Fruit fly (Drosophila melanogaster): ENCODE measurements around the gene msi.

Gene msi

DNA sequence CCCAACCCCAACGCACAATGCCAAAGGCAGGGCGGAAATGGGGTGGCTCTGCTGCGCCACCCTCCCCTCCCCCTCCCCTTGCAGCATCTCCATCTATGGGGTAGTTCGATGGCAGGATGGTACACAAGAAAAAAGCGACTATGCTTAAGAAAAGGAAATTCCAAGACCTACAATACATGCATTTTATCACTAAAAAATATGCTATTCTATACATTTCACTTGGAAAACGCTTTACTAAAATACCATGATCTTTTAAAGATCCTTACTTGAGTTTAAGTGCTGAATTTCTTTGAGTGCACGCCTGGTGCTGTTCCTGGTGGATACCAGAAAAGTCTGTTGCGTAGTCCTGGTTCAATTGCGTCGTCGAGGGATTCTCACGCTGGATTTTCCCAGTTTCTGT, 115.2 kb downstream of the msi start (continued):
- no peak for TF ChIP-seq Dp (GFP tag; optimal IDR thresholded peaks at IDR 0.05)
- TF ChIP-seq lilli (GFP tag; optimal IDR thresholded peaks at IDR 0.05), result peak; percentile 46
- TF ChIP-seq twi (tag; optimal IDR thresholded peaks at IDR 0.05), result no peak
- TF ChIP-seq CG14860 (GFP tag; IDR thresholded peaks at IDR 0.05; ENCODE audit: partially characterized antibody), result no peak
- no peak for TF ChIP-seq CG7963 (GFP tag; IDR thresholded peaks at IDR 0.05; ENCODE audit: partially characterized antibody)
- TF ChIP-seq en (GFP tag; optimal IDR thresholded peaks at IDR 0.05), result peak; percentile 28
- peak; percentile 44 for TF ChIP-seq CG10543 (GFP tag; optimal IDR thresholded peaks at IDR 0.05)
- TF ChIP-seq rib (GFP tag; IDR thresholded peaks at IDR 0.05), result 0 out of 2 replicates have a peak, but pooled peaks have one; percentile 22
- TF ChIP-seq Trl (optimal IDR thresholded peaks at IDR 0.05), result no peak
- TF ChIP-seq Trl (GFP tag; optimal IDR thresholded peaks at IDR 0.05), result peak; percentile 62
- peak; percentile 37 for TF ChIP-seq Fer2 (tag; optimal IDR thresholded peaks at IDR 0.05)
- peak; percentile 27 for TF ChIP-seq CG6254 (GFP tag; optimal IDR thresholded peaks at IDR 0.05)
- TF ChIP-seq eve (GFP tag; optimal IDR thresholded peaks at IDR 0.05), result no peak
- TF ChIP-seq CG15601 (tag; optimal IDR thresholded peaks at IDR 0.05), result peak; percentile 63
- no peak for TF ChIP-seq cg (GFP tag; optimal IDR thresholded peaks at IDR 0.05)
- peak; percentile 21 for TF ChIP-seq D (optimal IDR thresholded peaks at IDR 0.05)
- peak; percentile 64 for TF ChIP-seq D (GFP tag; optimal IDR thresholded peaks at IDR 0.05)
- peak; percentile 25 for TF ChIP-seq CG11398 (GFP tag; optimal IDR thresholded peaks at IDR 0.05)
- peak; percentile 72 for TF ChIP-seq ATbp (GFP tag; optimal IDR thresholded peaks at IDR 0.05)
- peak; percentile 68 for TF ChIP-seq Oli (tag; optimal IDR thresholded peaks at IDR 0.05)
- TF ChIP-seq Mrtf (GFP tag; IDR thresholded peaks at IDR 0.05), result peak; percentile 56; the same call in 1 of the 3 replicates
- TF ChIP-seq Hr39 (optimal IDR thresholded peaks at IDR 0.05), result no peak
- TF ChIP-seq CG9797 (GFP tag; optimal IDR thresholded peaks at IDR 0.05), result no peak
- peak; percentile 39 for TF ChIP-seq CrebB (tag; optimal IDR thresholded peaks at IDR 0.05)
- no peak for TF ChIP-seq prd (optimal IDR thresholded peaks at IDR 0.05)
- TF ChIP-seq prd (GFP tag; IDR thresholded peaks at IDR 0.05), result peak; percentile 84
- peak; percentile 34 for TF ChIP-seq schlank (tag; optimal IDR thresholded peaks at IDR 0.05)
- TF ChIP-seq stc (GFP tag; IDR thresholded peaks at IDR 0.05), result peak; percentile 65
- TF ChIP-seq grau (tag; optimal IDR thresholded peaks at IDR 0.05), result peak; percentile 74
- TF ChIP-seq inv (GFP tag; IDR thresholded peaks at IDR 0.05; ENCODE audit: partially characterized antibody), result no peak
- peak; percentile 49 for TF ChIP-seq CHES-1-like (GFP tag; optimal IDR thresholded peaks at IDR 0.05)
- peak; percentile 46 for TF ChIP-seq sd (tag; optimal IDR thresholded peaks at IDR 0.05)
- TF ChIP-seq toy (GFP tag; IDR thresholded peaks at IDR 0.05), result no peak
- peak; percentile 60; the same call in 1 of the 3 replicates for TF ChIP-seq CG6175 (GFP tag; IDR thresholded peaks at IDR 0.05)
- TF ChIP-seq nom (GFP tag; optimal IDR thresholded peaks at IDR 0.05), result no peak
- TF ChIP-seq hkb (optimal IDR thresholded peaks at IDR 0.05), result no peak
- TF ChIP-seq hkb (GFP tag; IDR thresholded peaks at IDR 0.05), result peak; percentile 81
- peak; percentile 65 for TF ChIP-seq fd96Cb (tag; optimal IDR thresholded peaks at IDR 0.05)
- TF ChIP-seq Myb (GFP tag; optimal IDR thresholded peaks at IDR 0.05), result peak; percentile 46
- peak; percentile 55 for TF ChIP-seq CG12219 (GFP tag; optimal IDR thresholded peaks at IDR 0.05)
- TF ChIP-seq CG16863 (GFP tag; optimal IDR thresholded peaks at IDR 0.05), result peak; percentile 70
- TF ChIP-seq Ets97D (GFP tag; optimal IDR thresholded peaks at IDR 0.05), result peak; percentile 11
- TF ChIP-seq Bdp1 (GFP tag; optimal IDR thresholded peaks at IDR 0.05), result peak; percentile 11
- peak; percentile 62 for TF ChIP-seq CG18262 (tag; optimal IDR thresholded peaks at IDR 0.05)
- TF ChIP-seq CG6689 (GFP tag; IDR thresholded peaks at IDR 0.05), result peak; percentile 76
- TF ChIP-seq TFAM (GFP tag; optimal IDR thresholded peaks at IDR 0.05), result no peak
- no peak for TF ChIP-seq CG31388 (GFP tag; optimal IDR thresholded peaks at IDR 0.05)
- peak; percentile 37 to 71 for TF ChIP-seq Hr51 (GFP tag; optimal IDR thresholded peaks at IDR 0.05)
- TF ChIP-seq caup (GFP tag; optimal IDR thresholded peaks at IDR 0.05; ENCODE audit: severe bottlenecking), result peak; percentile 61
- TF ChIP-seq Six4 (GFP tag; optimal IDR thresholded peaks at IDR 0.05), result peak; percentile 54
- no peak for TF ChIP-seq CG10959 (GFP tag; IDR thresholded peaks at IDR 0.05)
- peak; percentile 52 for TF ChIP-seq CG30431 (GFP tag; optimal IDR thresholded peaks at IDR 0.05)
